Worm (Caenorhabditis elegans) whole organism, L4 larva: Measurements from ENCODE around the gene F42A6.5.

ENCODE experiments used
- D1046.2 ChIP-seq: fragments of 200-800 bp; sonication (Bioruptor generic); IDR thresholded peaks from 2 replicates; pipeline ENCODE4 v1.3.6; 2022; ENCODE audit warnings: missing genetic modification characterization, missing compliant biosample characterization
- F37D6.2 ChIP-seq: sonication (generic microtip); optimal IDR thresholded peaks from 2 replicates; lab custom pipeline; 2016; ENCODE audit warnings: mild to moderate bottlenecking, missing genetic modification characterization, missing compliant biosample characterization
- Y48G9A.11 ChIP-seq: fragments of 200-800 bp; sonication (Bioruptor generic); IDR thresholded peaks from 2 replicates; pipeline ENCODE4 v1.3.6; 2022; ENCODE audit warnings: missing genetic modification reagents, missing genetic modification characterization, missing compliant biosample characterization
- aha-1 ChIP-seq: fragments of 150-350 bp; peaks from one replicate; lab custom pipeline; 2014; ENCODE audit warnings: missing biosample characterization, missing genetic modification characterization
- arid-1 ChIP-seq: fragments of 200-800 bp; sonication (Bioruptor generic); conservative IDR thresholded peaks from 2 replicates; pipeline ENCODE4 v1.3.6; 2022; ENCODE audit warnings: missing genetic modification reagents, missing genetic modification characterization, missing compliant biosample characterization
- ceh-20 ChIP-seq: fragments of 200-800 bp; sonication (Bioruptor generic); IDR thresholded peaks from 2 replicates; pipeline ENCODE4 v1.3.6; 2022; ENCODE audit warnings: missing genetic modification reagents, missing genetic modification characterization, missing compliant biosample characterization
- ceh-28 ChIP-seq: fragments of 150-350 bp; optimal IDR thresholded peaks from 2 replicates; lab custom pipeline; 2014; ENCODE audit warnings: missing biosample characterization, missing genetic modification reagents, missing genetic modification characterization
- ceh-62 ChIP-seq: sonication (generic microtip); optimal IDR thresholded peaks from 2 replicates; lab custom pipeline; 2017; ENCODE audit warnings: missing biosample characterization, missing genetic modification characterization
- ces-1 ChIP-seq: fragments of 150-350 bp; sonication (generic microtip); optimal IDR thresholded peaks from 4 replicates; lab custom pipeline; 2014; ENCODE audit warnings: missing biosample characterization, missing genetic modification reagents, missing genetic modification characterization
- cey-2 ChIP-seq: sonication (generic microtip); optimal IDR thresholded peaks from 3 replicates; lab custom pipeline; 2017; ENCODE audit warnings: missing genetic modification characterization, mild to moderate bottlenecking, missing compliant biosample characterization, antibody characterized with exemption, borderline replicate concordance; ENCODE audit not compliant: insufficient read depth
- daf-16 ChIP-seq, 3 experiments: sonication (generic microtip); optimal IDR thresholded peaks; 2 replicates each; lab custom pipeline; 2016 to 2017; ENCODE audit warnings: missing genetic modification characterization in 3 of 3, missing genetic modification reagents in 3 of 3, mild to moderate bottlenecking in 2 of 3, missing compliant biosample characterization in 2 of 3, missing biosample characterization in 1 of 3, moderate library complexity in 1 of 3
- daf-19 ChIP-seq: fragments of 200-800 bp; sonication (Bioruptor generic); conservative IDR thresholded peaks from 2 replicates; pipeline ENCODE4 v1.3.6; 2022; ENCODE audit warnings: missing genetic modification characterization, missing compliant biosample characterization
- daf-8 ChIP-seq: fragments of 200-800 bp; sonication (Bioruptor generic); IDR thresholded peaks from 2 replicates; pipeline ENCODE4 v1.3.6; 2022; ENCODE audit warnings: missing genetic modification characterization, missing compliant biosample characterization
- dmd-8 ChIP-seq: fragments of 200-800 bp; sonication (Bioruptor generic); IDR thresholded peaks from 2 replicates; pipeline ENCODE4 v1.3.6; 2022; ENCODE audit warnings: missing genetic modification characterization, missing compliant biosample characterization
- dpl-1 ChIP-seq: fragments of 150-350 bp; optimal IDR thresholded peaks from 2 replicates; lab custom pipeline; 2014; ENCODE audit warnings: missing biosample characterization, missing genetic modification reagents, missing genetic modification characterization
- egl-43 ChIP-seq: fragments of 200-800 bp; sonication (Bioruptor generic); IDR thresholded peaks from 2 replicates; pipeline ENCODE4 v1.3.6; 2022; ENCODE audit warnings: missing genetic modification reagents, missing genetic modification characterization, missing compliant biosample characterization
- fkh-10 ChIP-seq: fragments of 150-350 bp; optimal IDR thresholded peaks from 2 replicates; lab custom pipeline; 2014; ENCODE audit warnings: missing biosample characterization, missing genetic modification reagents, missing genetic modification characterization
- gei-8 ChIP-seq: fragments of 200-800 bp; sonication (Bioruptor generic); optimal IDR thresholded peaks from 2 replicates; lab custom pipeline; 2018; ENCODE audit warnings: mild to moderate bottlenecking, missing genetic modification characterization, missing compliant biosample characterization
- hif-1 ChIP-seq, 2 experiments: sonication (generic microtip); optimal IDR thresholded peaks; 2 replicates each; lab custom pipeline; 2016 to 2017; ENCODE audit warnings: missing compliant biosample characterization in 2 of 2, missing genetic modification characterization in 2 of 2, missing genetic modification reagents in 2 of 2, missing genotype in 2 of 2, mild to moderate bottlenecking in 1 of 2
- hlh-11 ChIP-seq: fragments of 200-800 bp; sonication (Bioruptor generic); optimal IDR thresholded peaks from 2 replicates; lab custom pipeline; 2018; ENCODE audit warnings: mild to moderate bottlenecking, missing genetic modification characterization, missing compliant biosample characterization
- hlh-30 ChIP-seq: sonication (generic microtip); optimal IDR thresholded peaks from 2 replicates; lab custom pipeline; 2017; ENCODE audit warnings: antibody characterized with exemption, mild to moderate bottlenecking, missing genetic modification characterization, missing compliant biosample characterization; ENCODE audit not compliant: insufficient read depth
- lsy-2 ChIP-seq, 2 experiments: fragments of 150-350 bp in 1 of 2; sonication (generic microtip) in 1 of 2; optimal IDR thresholded peaks; 2 replicates each; lab custom pipeline; 2014 to 2017; ENCODE audit warnings: missing biosample characterization in 2 of 2, missing genetic modification characterization in 2 of 2
- madf-5 ChIP-seq, 2 experiments: fragments of 200-800 bp; sonication (Bioruptor generic); IDR thresholded peaks; 2 replicates each; pipeline ENCODE4 v1.3.6; 2022; ENCODE audit warnings: missing compliant biosample characterization in 2 of 2, missing genetic modification characterization in 2 of 2
- madf-9 ChIP-seq: fragments of 200-800 bp; sonication (Bioruptor generic); conservative IDR thresholded peaks from 2 replicates; pipeline ENCODE4 v1.3.6; 2022; ENCODE audit warnings: missing genetic modification reagents, missing genetic modification characterization, missing compliant biosample characterization
- mdt-29 ChIP-seq: fragments of 200-800 bp; sonication (Bioruptor generic); IDR thresholded peaks from 2 replicates; pipeline ENCODE4 v1.3.6; 2022; ENCODE audit warnings: missing genetic modification reagents, missing genetic modification characterization, missing compliant biosample characterization
- mep-1 ChIP-seq: fragments of 150-350 bp; sonication (generic microtip); optimal IDR thresholded peaks from 3 replicates; lab custom pipeline; 2014; ENCODE audit warnings: missing biosample characterization, missing genetic modification characterization
- mes-2 ChIP-seq: sonication (generic microtip); optimal IDR thresholded peaks from 2 replicates; lab custom pipeline; 2016; ENCODE audit warnings: missing genotype, mild to moderate bottlenecking, missing genetic modification characterization, missing compliant biosample characterization; ENCODE audit not compliant: poor library complexity, severe bottlenecking
- mxl-2 ChIP-seq: fragments of 200-800 bp; sonication (Bioruptor generic); conservative IDR thresholded peaks from 2 replicates; pipeline ENCODE4 v1.3.6; 2022; ENCODE audit warnings: missing genetic modification reagents, missing genetic modification characterization, missing compliant biosample characterization
- nhr-102 ChIP-seq: sonication (generic microtip); optimal IDR thresholded peaks from 2 replicates; lab custom pipeline; 2016; ENCODE audit warnings: mild to moderate bottlenecking, missing genetic modification characterization, moderate library complexity, missing compliant biosample characterization
- nhr-25 ChIP-seq: sonication (generic microtip); optimal IDR thresholded peaks from 2 replicates; lab custom pipeline; 2017; ENCODE audit warnings: missing genetic modification characterization, mild to moderate bottlenecking, missing compliant biosample characterization, antibody characterized with exemption, moderate library complexity, borderline replicate concordance; ENCODE audit not compliant: insufficient read depth
- nhr-28 ChIP-seq: fragments of 150-350 bp; optimal IDR thresholded peaks from 2 replicates; lab custom pipeline; 2014; ENCODE audit warnings: missing biosample characterization, missing genetic modification characterization
- nhr-41 ChIP-seq: fragments of 200-800 bp; sonication (Bioruptor generic); IDR thresholded peaks from 2 replicates; pipeline ENCODE4 v1.3.6; 2022; ENCODE audit warnings: missing genetic modification reagents, missing genetic modification characterization, missing compliant biosample characterization
- nhr-42 ChIP-seq: fragments of 200-800 bp; sonication (Bioruptor generic); IDR thresholded peaks from 2 replicates; pipeline ENCODE4 v1.3.6; 2022; ENCODE audit warnings: missing genetic modification characterization, missing compliant biosample characterization
- nhr-77 ChIP-seq: fragments of 150-350 bp; optimal IDR thresholded peaks from 2 replicates; lab custom pipeline; 2014; ENCODE audit warnings: missing biosample characterization, missing genetic modification characterization
- pqm-1 ChIP-seq: sonication (generic microtip); optimal IDR thresholded peaks from 2 replicates; lab custom pipeline; 2017; ENCODE audit warnings: missing biosample characterization, missing genetic modification characterization
- saeg-2 ChIP-seq: fragments of 200-800 bp; sonication (Bioruptor generic); IDR thresholded peaks from 2 replicates; pipeline ENCODE4 v1.3.6; 2022; ENCODE audit warnings: missing genetic modification reagents, missing genetic modification characterization, missing compliant biosample characterization
- skn-1 ChIP-seq: fragments of 150-350 bp; optimal IDR thresholded peaks from 2 replicates; lab custom pipeline; 2014; ENCODE audit warnings: missing biosample characterization, missing genetic modification characterization
- snpc-4 ChIP-seq: fragments of 150-350 bp; optimal IDR thresholded peaks from 2 replicates; lab custom pipeline; 2014; ENCODE audit warnings: missing biosample characterization, missing genetic modification characterization
- spr-1 ChIP-seq: sonication (generic microtip); optimal IDR thresholded peaks from 2 replicates; lab custom pipeline; 2016; ENCODE audit warnings: mild to moderate bottlenecking, missing genetic modification characterization, missing compliant biosample characterization
- spr-3 ChIP-seq: fragments of 200-800 bp; sonication (Bioruptor generic); optimal IDR thresholded peaks from 2 replicates; lab custom pipeline; 2018; ENCODE audit warnings: mild to moderate bottlenecking, missing genetic modification characterization, missing compliant biosample characterization
- unc-130 ChIP-seq: sonication (generic microtip); optimal IDR thresholded peaks from 2 replicates; lab custom pipeline; 2016; ENCODE audit warnings: missing genetic modification reagents, missing genetic modification characterization, missing compliant biosample characterization
- zag-1 ChIP-seq: fragments of 150-350 bp; optimal IDR thresholded peaks from 2 replicates; lab custom pipeline; 2014; ENCODE audit warnings: missing biosample characterization, missing genetic modification characterization
- zip-11 ChIP-seq: fragments of 200-800 bp; sonication (Bioruptor generic); IDR thresholded peaks from 2 replicates; pipeline ENCODE4 v1.3.6; 2022; ENCODE audit warnings: missing genetic modification characterization, missing compliant biosample characterization
- zip-2 ChIP-seq: fragments of 150-350 bp; optimal IDR thresholded peaks from 2 replicates; lab custom pipeline; 2014; ENCODE audit warnings: missing biosample characterization, missing genetic modification characterization

The F42A6.5 gene

ce11 chrIV:3368638-3369247 lies 37.1 kb upstream of the F42A6.5 start, which contains the start of gene vha-19:
TSS of gene vha-19 (plus strand) at chrIV:3369197.
- TF ChIP-seq nhr-25 (tag; lab: Kevin White, UChicago), result no peak
- no peak for TF ChIP-seq ces-1 (GFP tag; lab: Kevin White, UChicago)
- no peak for TF ChIP-seq egl-43
- TF ChIP-seq nhr-102 (tag; lab: Kevin White, UChicago), result no peak
- TF ChIP-seq daf-8, result no peak
- TF ChIP-seq madf-9 (GFP tag; lab: Robert Waterston, UW), result no peak
- no peak for TF ChIP-seq mxl-2 (GFP tag; lab: Robert Waterston, UW)
- no peak for TF ChIP-seq gei-8 (GFP tag; lab: Kevin White, UChicago)
- no peak for TF ChIP-seq hlh-30 (tag; lab: Kevin White, UChicago)
- peak; percentile 48 for TF ChIP-seq aha-1
- TF ChIP-seq mes-2 (tag; lab: Kevin White, UChicago), result peak; percentile 56
- TF ChIP-seq fkh-10, result no peak
- no peak for TF ChIP-seq arid-1 (GFP tag; lab: Robert Waterston, UW)
- TF ChIP-seq nhr-77, result peak; percentile 13
- no peak for TF ChIP-seq skn-1 (tag; lab: Kevin White, UChicago)
- TF ChIP-seq Y48G9A.11, result no peak
- no peak for TF ChIP-seq zip-11 (GFP tag; lab: Robert Waterston, UW)
- TF ChIP-seq daf-19 (GFP tag; lab: Robert Waterston, UW), result no peak
- TF ChIP-seq dpl-1 (GFP tag; lab: Kevin White, UChicago), result peak; percentile 23
- no peak for TF ChIP-seq dmd-8
- no peak for TF ChIP-seq snpc-4 (tag; lab: Kevin White, UChicago)
- no peak for TF ChIP-seq ceh-62 (tag; lab: Kevin White, UChicago)
- TF ChIP-seq lsy-2 (tag; optimal IDR thresholded peaks at IDR 0.05; lab: Kevin White, UChicago), result peak in 1 of 2 experiments; percentile 37
- TF ChIP-seq cey-2 (tag; lab: Kevin White, UChicago), result no peak
- TF ChIP-seq nhr-28 (tag; lab: Kevin White, UChicago), result peak; percentile 24
- TF ChIP-seq F37D6.2 (tag; lab: Kevin White, UChicago), result no peak
- no peak for TF ChIP-seq saeg-2 (GFP tag; lab: Robert Waterston, UW)
- peak; percentile 35 for TF ChIP-seq mep-1 (tag; lab: Kevin White, UChicago)
- no peak for TF ChIP-seq nhr-41
- no peak for TF ChIP-seq zag-1 (tag; lab: Kevin White, UChicago)
- TF ChIP-seq ceh-28 (tag; lab: Kevin White, UChicago), result no peak
- peak; percentile 65 for TF ChIP-seq hlh-11 (tag; lab: Kevin White, UChicago)
- no peak for TF ChIP-seq ceh-20 (GFP tag; lab: Robert Waterston, UW)
- no peak for TF ChIP-seq nhr-42 (GFP tag; lab: Robert Waterston, UW)
- TF ChIP-seq D1046.2 (GFP tag; lab: Robert Waterston, UW), result no peak
- TF ChIP-seq mdt-29, result no peak
- no peak for TF ChIP-seq hif-1 (tag; optimal IDR thresholded peaks at IDR 0.05; lab: Kevin White, UChicago)
- TF ChIP-seq daf-16 (GFP tag; optimal IDR thresholded peaks at IDR 0.05; lab: Kevin White, UChicago), result no peak
- no peak for TF ChIP-seq daf-16 (tag; optimal IDR thresholded peaks at IDR 0.05; lab: Kevin White, UChicago)
- TF ChIP-seq zip-2 (tag; lab: Kevin White, UChicago), result no peak
- TF ChIP-seq madf-5 (GFP tag; IDR thresholded peaks at IDR 0.05; lab: Robert Waterston, UW), result no peak
- TF ChIP-seq spr-3 (GFP tag; lab: Kevin White, UChicago), result no peak
- peak; percentile 49 for TF ChIP-seq pqm-1 (tag; lab: Kevin White, UChicago)
- no peak for TF ChIP-seq spr-1 (tag; lab: Kevin White, UChicago)
- no peak for TF ChIP-seq unc-130 (GFP tag; lab: Kevin White, UChicago)
